Fruit fly (Drosophila melanogaster) Kc167 (cell line): ENCODE results near the gene MSAmiP.

Experiments used
- Myc ChIP-seq: fragments of >200 bp; optimal IDR thresholded peaks from 2 replicates; lab custom pipeline; 2017; ENCODE audit warnings: missing external identifiers
- h ChIP-seq: fragments of >200 bp; optimal IDR thresholded peaks from 3 replicates; lab custom pipeline; 2018; ENCODE audit warnings: missing external identifiers
- insv ChIP-seq: fragments of >200 bp; optimal IDR thresholded peaks from 3 replicates; lab custom pipeline; 2018; ENCODE audit warnings: missing external identifiers
- psq ChIP-seq: fragments of >200 bp; optimal IDR thresholded peaks from 2 replicates; lab custom pipeline; 2017; ENCODE audit warnings: missing external identifiers
- ttk ChIP-seq: sonication (Bioruptor generic); optimal IDR thresholded peaks from 2 replicates; lab custom pipeline; 2017; ENCODE audit warnings: missing external identifiers

DNA sequence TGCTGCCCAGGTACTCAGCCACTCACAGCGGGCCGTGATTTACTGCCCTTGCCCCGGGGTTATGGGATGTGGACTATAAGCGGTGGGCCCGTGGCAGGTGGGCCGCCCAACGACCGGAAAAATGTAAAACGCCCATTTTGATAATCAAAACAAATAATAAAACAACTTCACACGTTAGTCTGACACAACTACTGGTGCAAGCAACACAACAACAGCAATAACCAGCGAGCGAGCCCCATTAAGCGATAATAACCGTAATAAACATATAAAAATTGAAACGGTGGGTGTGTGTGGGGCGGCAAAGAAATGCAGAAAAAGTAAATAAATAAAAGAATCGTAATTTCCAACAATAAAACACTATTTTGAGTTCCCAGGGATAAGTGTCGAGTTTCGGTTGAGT is 64.2 kb downstream of the MSAmiP start:
- TF ChIP-seq h (lab: Kevin White, UChicago) (no peak), psq (lab: Kevin White, UChicago) (no peak), insv (no peak), ttk (lab: Kevin White, UChicago) (no peak), Myc (lab: Kevin White, UChicago) (no peak)
